Fruit fly (Drosophila melanogaster) whole organism, embryonic: ENCODE measurements around the gene GlcAT-P.
A peak's percentile ranks its signal among the peaks of the same experiment; 100 is the strongest.

Experiments used
- Asciz ChIP-seq: fragments of 200-800 bp; sonication (Bioruptor generic); optimal IDR thresholded peaks from 2 replicates; lab custom pipeline; 2017; ENCODE audit warnings: missing biosample characterization, mild to moderate bottlenecking, missing genetic modification characterization, missing genetic modification reagents
- Atf-2 ChIP-seq: fragments of 200-800 bp; sonication (Bioruptor generic); optimal IDR thresholded peaks from 2 replicates; lab custom pipeline; 2016; ENCODE audit warnings: missing biosample characterization, missing genetic modification characterization
- Awh ChIP-seq: fragments of 200-800 bp; sonication (Bioruptor generic); IDR thresholded peaks from 2 replicates; pipeline ENCODE4, ENCODE4 v1.3.6; 2022; ENCODE audit warnings: missing biosample characterization, missing genetic modification characterization
- CG12155 ChIP-seq: fragments of 200-800 bp; sonication (Bioruptor generic); optimal IDR thresholded peaks from 3 replicates; lab custom pipeline; 2016; ENCODE audit warnings: missing biosample characterization, missing genetic modification characterization
- CG12769 ChIP-seq: fragments of 200-800 bp; sonication (Bioruptor generic); optimal IDR thresholded peaks from 2 replicates; lab custom pipeline; 2019; ENCODE audit warnings: missing biosample characterization, mild to moderate bottlenecking, missing genetic modification characterization, moderate library complexity
- CG13424 ChIP-seq: fragments of 200-800 bp; sonication (Bioruptor generic); optimal IDR thresholded peaks from 2 replicates; lab custom pipeline; 2019; ENCODE audit warnings: missing biosample characterization, mild to moderate bottlenecking, missing genetic modification characterization, moderate library complexity
- CG15696 ChIP-seq: fragments of 200-800 bp; sonication (Bioruptor generic); optimal IDR thresholded peaks from 2 replicates; lab custom pipeline; 2019; ENCODE audit warnings: missing biosample characterization, mild to moderate bottlenecking, missing genetic modification characterization, moderate library complexity
- CG16863 ChIP-seq: fragments of 200-800 bp; sonication (Bioruptor generic); optimal IDR thresholded peaks from 3 replicates; lab custom pipeline; 2016; ENCODE audit warnings: missing biosample characterization, missing genetic modification characterization
- CG1832 ChIP-seq: fragments of 200-800 bp; sonication (Bioruptor generic); optimal IDR thresholded peaks from 2 replicates; lab custom pipeline; 2017; ENCODE audit warnings: missing biosample characterization, mild to moderate bottlenecking, missing genetic modification characterization, inconsistent platforms
- CG18764 ChIP-seq: fragments of 200-800 bp; sonication (Bioruptor generic); optimal IDR thresholded peaks from 3 replicates; lab custom pipeline; 2016; ENCODE audit warnings: missing biosample characterization, missing genetic modification characterization
- CG3995 ChIP-seq: fragments of 200-800 bp; sonication (Bioruptor generic); optimal IDR thresholded peaks from 3 replicates; lab custom pipeline; 2016; ENCODE audit warnings: missing biosample characterization, missing genetic modification characterization
- CG4617 ChIP-seq: fragments of 200-800 bp; sonication (Bioruptor generic); optimal IDR thresholded peaks from 3 replicates; lab custom pipeline; 2016; ENCODE audit warnings: missing biosample characterization, missing genetic modification characterization, borderline replicate concordance
- CG4707 ChIP-seq: fragments of 200-800 bp; sonication (Bioruptor generic); optimal IDR thresholded peaks from 2 replicates; lab custom pipeline; 2018; ENCODE audit warnings: missing biosample characterization, mild to moderate bottlenecking, missing genetic modification characterization, moderate library complexity
- CG5245 ChIP-seq: fragments of 200-800 bp; sonication (Bioruptor generic); optimal IDR thresholded peaks from 3 replicates; lab custom pipeline; 2016; ENCODE audit warnings: missing biosample characterization, missing genetic modification characterization
- CG7786 ChIP-seq: fragments of 200-800 bp; sonication (Bioruptor generic); optimal IDR thresholded peaks from 2 replicates; lab custom pipeline; 2016; ENCODE audit warnings: missing biosample characterization, missing genetic modification characterization
- CG9817 ChIP-seq: fragments of 200-800 bp; sonication (Bioruptor generic); optimal IDR thresholded peaks from 2 replicates; lab custom pipeline; 2018; ENCODE audit warnings: missing biosample characterization, mild to moderate bottlenecking, missing genetic modification characterization, moderate library complexity
- CG9876 ChIP-seq: fragments of 200-800 bp; sonication (Bioruptor generic); optimal IDR thresholded peaks from 2 replicates; lab custom pipeline; 2016; ENCODE audit warnings: missing biosample characterization, missing genetic modification characterization
- CG9932 ChIP-seq: fragments of 200-800 bp; sonication (Bioruptor generic); IDR thresholded peaks from 2 replicates; pipeline ENCODE4 v1.3.6; 2022; ENCODE audit warnings: missing biosample characterization, missing genetic modification characterization
- Dek ChIP-seq: fragments of 200-800 bp; sonication (Bioruptor generic); optimal IDR thresholded peaks from 3 replicates; lab custom pipeline; 2019; ENCODE audit warnings: missing biosample characterization, mild to moderate bottlenecking, missing genetic modification characterization, moderate library complexity
- E2f1 ChIP-seq: fragments of 200-800 bp; sonication (Bioruptor generic); IDR thresholded peaks from 2 replicates; pipeline ENCODE4 v1.3.6; 2022; ENCODE audit warnings: missing biosample characterization, missing genetic modification characterization
- E2f2 ChIP-seq: fragments of 200-800 bp; sonication (Bioruptor generic); IDR thresholded peaks from 2 replicates; pipeline ENCODE4 v1.3.6; 2022; ENCODE audit warnings: missing biosample characterization, missing genetic modification characterization
- Eip74EF ChIP-seq, 2 experiments: fragments of 200-800 bp in 1 of 2; fragments of >200 bp in 1 of 2; sonication (Bioruptor generic) in 1 of 2; optimal IDR thresholded peaks; 2 replicates each; lab custom pipeline; 2017 to 2019; ENCODE audit warnings: missing biosample characterization in 2 of 2, missing genetic modification characterization in 2 of 2, mild to moderate bottlenecking in 1 of 2, moderate library complexity in 1 of 2
- HLH4C ChIP-seq: fragments of 200-800 bp; sonication (Bioruptor generic); IDR thresholded peaks from 3 replicates; pipeline ENCODE4 v1.3.6; 2022; ENCODE audit warnings: missing biosample characterization, missing genetic modification characterization; ENCODE audit not compliant: partially characterized antibody
- HLH54F ChIP-seq: fragments of 200-800 bp; sonication (Bioruptor generic); optimal IDR thresholded peaks from 3 replicates; lab custom pipeline; 2016; ENCODE audit warnings: missing biosample characterization, missing genetic modification characterization
- Hmx ChIP-seq: fragments of 200-800 bp; sonication (Bioruptor generic); optimal IDR thresholded peaks from 2 replicates; lab custom pipeline; 2016; ENCODE audit warnings: missing biosample characterization, missing genetic modification characterization
- Hr78 ChIP-seq, 2 experiments: fragments of 200-800 bp in 1 of 2; fragments of >200 bp in 1 of 2; sonication (Bioruptor generic) in 1 of 2; optimal IDR thresholded peaks; 2 replicates each; lab custom pipeline; 2017 to 2019; ENCODE audit warnings: missing biosample characterization in 2 of 2, missing genetic modification characterization in 2 of 2, mild to moderate bottlenecking in 1 of 2, moderate library complexity in 1 of 2
- Lim3 ChIP-seq: fragments of 200-800 bp; sonication (Bioruptor generic); IDR thresholded peaks from 2 replicates; pipeline ENCODE4 v1.3.6; 2022; ENCODE audit warnings: missing biosample characterization, missing genetic modification characterization
- Mad ChIP-seq: fragments of 200-800 bp; sonication (Bioruptor generic); optimal IDR thresholded peaks from 2 replicates; lab custom pipeline; 2016; ENCODE audit warnings: missing biosample characterization, missing genetic modification characterization
- Nf-YB ChIP-seq: fragments of 200-800 bp; sonication (Bioruptor generic); optimal IDR thresholded peaks from 3 replicates; lab custom pipeline; 2019; ENCODE audit warnings: missing biosample characterization, mild to moderate bottlenecking, missing genetic modification characterization, moderate library complexity
- Sox100B ChIP-seq: fragments of 200-800 bp; sonication (Bioruptor generic); optimal IDR thresholded peaks from 3 replicates; lab custom pipeline; 2018; ENCODE audit warnings: missing biosample characterization, mild to moderate bottlenecking, missing genetic modification characterization
- Sox102F ChIP-seq: fragments of 200-800 bp; sonication (Bioruptor generic); optimal IDR thresholded peaks from 2 replicates; lab custom pipeline; 2018; ENCODE audit warnings: missing biosample characterization, mild to moderate bottlenecking, missing genetic modification characterization, moderate library complexity
- Usf ChIP-seq: fragments of 200-800 bp; sonication (Bioruptor generic); optimal IDR thresholded peaks from 2 replicates; lab custom pipeline; 2017; ENCODE audit warnings: missing genotype, missing biosample characterization, missing genetic modification characterization
- Vsx1 ChIP-seq: fragments of 200-800 bp; sonication (Bioruptor generic); optimal IDR thresholded peaks from 2 replicates; lab custom pipeline; 2017; ENCODE audit warnings: missing biosample characterization, mild to moderate bottlenecking, missing genetic modification characterization, missing genetic modification reagents
- al ChIP-seq: fragments of 200-800 bp; sonication (Bioruptor generic); IDR thresholded peaks from 2 replicates; pipeline ENCODE4 v1.3.6; 2022; ENCODE audit warnings: missing biosample characterization, missing genetic modification characterization
- cas ChIP-seq: fragments of 200-800 bp; sonication (Bioruptor generic); IDR thresholded peaks from 2 replicates; pipeline ENCODE4 v1.3.6; 2022; ENCODE audit warnings: missing biosample characterization, missing genetic modification characterization
- caup ChIP-seq: fragments of 200-800 bp; sonication (Bioruptor generic); optimal IDR thresholded peaks from 3 replicates; lab custom pipeline; 2017; ENCODE audit warnings: missing biosample characterization, mild to moderate bottlenecking, missing genetic modification characterization, moderate library complexity; ENCODE audit not compliant: severe bottlenecking
- chinmo ChIP-seq: fragments of 200-800 bp; sonication (Bioruptor generic); IDR thresholded peaks from 4 replicates; pipeline ENCODE4 v1.3.6; 2022; ENCODE audit warnings: missing biosample characterization, missing genetic modification characterization; ENCODE audit not compliant: partially characterized antibody
- da ChIP-seq: fragments of 200-800 bp; sonication (Bioruptor generic); optimal IDR thresholded peaks from 2 replicates; lab custom pipeline; 2016; ENCODE audit warnings: missing biosample characterization, missing genetic modification characterization
- dati ChIP-seq: fragments of 200-800 bp; sonication (Bioruptor generic); IDR thresholded peaks from 2 replicates; pipeline ENCODE4 v1.3.6; 2022; ENCODE audit warnings: missing biosample characterization, missing genetic modification characterization
- dm ChIP-seq: fragments of 200-800 bp; sonication (Bioruptor generic); optimal IDR thresholded peaks from 3 replicates; lab custom pipeline; 2016; ENCODE audit warnings: missing biosample characterization, missing genetic modification characterization
- eve ChIP-seq, 2 experiments: fragments of >200 bp; optimal IDR thresholded peaks; 2 replicates each; lab custom pipeline; 2017; ENCODE audit warnings: missing biosample characterization in 2 of 2, missing genetic modification characterization in 2 of 2
- fd3F ChIP-seq: fragments of 200-800 bp; sonication (Bioruptor generic); optimal IDR thresholded peaks from 2 replicates; lab custom pipeline; 2018; ENCODE audit warnings: missing biosample characterization, mild to moderate bottlenecking, missing genetic modification characterization, moderate library complexity
- gcm2 ChIP-seq: fragments of 200-800 bp; sonication (Bioruptor generic); optimal IDR thresholded peaks from 2 replicates; lab custom pipeline; 2016; ENCODE audit warnings: missing biosample characterization, missing genetic modification characterization
- pum ChIP-seq: fragments of 200-800 bp; sonication (Bioruptor generic); optimal IDR thresholded peaks from 2 replicates; lab custom pipeline; 2016; ENCODE audit warnings: missing biosample characterization, missing genetic modification characterization
- salm ChIP-seq: fragments of 200-800 bp; sonication (Bioruptor generic); optimal IDR thresholded peaks from 2 replicates; lab custom pipeline; 2018; ENCODE audit warnings: missing biosample characterization, mild to moderate bottlenecking, missing genetic modification characterization
- seq ChIP-seq: fragments of 200-800 bp; sonication (Bioruptor generic); IDR thresholded peaks from 2 replicates; pipeline ENCODE4 v1.3.6; 2022; ENCODE audit warnings: missing biosample characterization, missing genetic modification characterization
- stwl ChIP-seq: fragments of 200-800 bp; sonication (Bioruptor generic); optimal IDR thresholded peaks from 3 replicates; lab custom pipeline; 2018; ENCODE audit warnings: missing biosample characterization, mild to moderate bottlenecking, missing genetic modification characterization, moderate library complexity
- unc-4 ChIP-seq: fragments of 200-800 bp; sonication (Bioruptor generic); IDR thresholded peaks from 2 replicates; pipeline ENCODE4 v1.3.6; 2022; ENCODE audit warnings: missing biosample characterization, missing genetic modification characterization; ENCODE audit not compliant: partially characterized antibody
- yki ChIP-seq: fragments of >200 bp; optimal IDR thresholded peaks from 3 replicates; lab custom pipeline; 2018

The GlcAT-P gene

DNA sequence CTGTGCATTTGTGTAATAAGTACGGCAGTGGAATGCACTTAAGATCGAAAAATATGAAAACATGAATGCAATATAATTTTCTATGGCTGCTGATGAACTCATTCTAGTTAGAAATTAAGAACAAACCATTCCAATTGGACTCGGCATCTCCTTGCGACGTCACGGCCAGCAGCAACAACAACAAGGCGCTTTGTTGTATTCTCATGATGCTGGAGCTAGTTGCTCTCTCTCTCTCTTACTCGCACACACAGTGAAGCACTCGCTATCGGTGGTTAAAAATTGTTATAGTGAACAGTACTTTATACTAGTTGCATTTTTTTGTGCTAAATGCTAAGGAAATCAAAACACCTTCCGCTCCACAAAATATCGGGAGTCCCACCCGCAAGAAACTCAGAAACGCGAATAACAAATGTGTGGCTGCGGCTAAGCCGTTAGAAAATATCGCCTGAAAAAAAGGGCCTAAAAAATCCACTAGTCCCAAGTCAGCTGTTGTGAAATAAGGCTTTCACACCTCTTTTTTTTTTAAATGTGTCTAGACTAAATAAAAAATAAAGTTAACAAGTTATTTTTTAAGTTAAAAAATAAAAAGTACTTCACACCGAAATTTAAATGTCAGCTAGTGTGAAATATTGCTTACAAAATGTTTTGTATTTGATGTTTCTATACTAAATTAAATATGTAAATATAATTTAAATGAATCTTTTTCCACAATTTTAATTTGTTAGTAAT is 8.4 kb upstream of the GlcAT-P start, which contains the start of gene Plod (continued):
- no peak for TF ChIP-seq al (GFP tag; lab: Robert Waterston, UW)
- no peak for TF ChIP-seq da (GFP tag; lab: Kevin White, UChicago)
- peak; percentile 0 for TF ChIP-seq CG18764
- peak; percentile 18 for TF ChIP-seq fd3F (GFP tag; lab: Kevin White, UChicago)
- no peak for TF ChIP-seq yki (lab: Kevin White, UChicago)
- peak; percentile 57 for TF ChIP-seq E2f1 (GFP tag; lab: Robert Waterston, UW)
- no peak for TF ChIP-seq CG3995 (GFP tag; lab: Kevin White, UChicago)
- no peak for TF ChIP-seq dm (GFP tag; lab: Kevin White, UChicago)
- TF ChIP-seq CG12769 (tag; lab: Kevin White, UChicago) = peak; percentile 39
- peak; percentile 73 for TF ChIP-seq stwl (tag; lab: Kevin White, UChicago)
- TF ChIP-seq salm (tag; lab: Kevin White, UChicago) = peak; percentile 5
- peak; percentile 39; the same call in 1 of the 2 replicates for TF ChIP-seq Awh (GFP tag; lab: Robert Waterston, UW)
- no peak for TF ChIP-seq CG1832 (GFP tag; lab: Kevin White, UChicago)
- TF ChIP-seq E2f2 = 0 out of 2 replicates have a peak, but pooled peaks have one; percentile 39
- peak; percentile 51; the same call in 1 of the 2 replicates for TF ChIP-seq unc-4
- peak; percentile 56 for TF ChIP-seq CG13424 (tag; lab: Kevin White, UChicago)
- TF ChIP-seq Lim3 (GFP tag; lab: Robert Waterston, UW) = no peak
- TF ChIP-seq HLH54F = peak; percentile 28
- no peak for TF ChIP-seq HLH4C (GFP tag; lab: Robert Waterston, UW)
- peak; percentile 25 for TF ChIP-seq CG15696
- peak; percentile 51 for TF ChIP-seq Sox102F
- TF ChIP-seq Atf-2 (GFP tag; lab: Kevin White, UChicago) = no peak
- no peak for TF ChIP-seq CG16863 (GFP tag; lab: Kevin White, UChicago)
- peak; percentile 73; the same call in 2 of the 4 replicates for TF ChIP-seq chinmo
- TF ChIP-seq Nf-YB (GFP tag; lab: Kevin White, UChicago) = no peak
- TF ChIP-seq seq = no peak
- no peak for TF ChIP-seq dati (GFP tag; lab: Robert Waterston, UW)
- TF ChIP-seq CG5245 = no peak
- no peak for TF ChIP-seq CG4707 (GFP tag; lab: Kevin White, UChicago)
- TF ChIP-seq Sox100B (GFP tag; lab: Kevin White, UChicago) = no peak
- peak; percentile 16 for TF ChIP-seq CG4617 (GFP tag; lab: Kevin White, UChicago)
- no peak for TF ChIP-seq CG9817 (tag; lab: Kevin White, UChicago)
- no peak for TF ChIP-seq eve (GFP tag; optimal IDR thresholded peaks at IDR 0.05; lab: Kevin White, UChicago)
- peak; percentile 40 for TF ChIP-seq caup (GFP tag; lab: Kevin White, UChicago)
- no peak for TF ChIP-seq Usf (GFP tag; lab: Kevin White, UChicago)
- TF ChIP-seq Asciz (GFP tag; lab: Kevin White, UChicago) = peak; percentile 15
- TF ChIP-seq cas = no peak
- no peak for TF ChIP-seq gcm2 (GFP tag; lab: Kevin White, UChicago)
- TF ChIP-seq Mad = peak; percentile 51
- no peak for TF ChIP-seq CG7786
- no peak for TF ChIP-seq Hr78 (GFP tag; optimal IDR thresholded peaks at IDR 0.05; lab: Kevin White, UChicago)
- peak; percentile 64 for TF ChIP-seq CG9932 (GFP tag; lab: Robert Waterston, UW)
- no peak for TF ChIP-seq pum
- peak; percentile 21 for TF ChIP-seq CG12155 (GFP tag; lab: Kevin White, UChicago)
- TF ChIP-seq Hmx = no peak
- no peak for TF ChIP-seq CG9876
- peak; percentile 77 for TF ChIP-seq Dek (tag; lab: Kevin White, UChicago)
- TF ChIP-seq Vsx1 (GFP tag; lab: Kevin White, UChicago) = no peak
- peak; percentile 13 to 53 for TF ChIP-seq Eip74EF (GFP tag; optimal IDR thresholded peaks at IDR 0.05; lab: Kevin White, UChicago)
